Worm (Caenorhabditis elegans) whole organism, early embryonic: Measurements from ENCODE around the gene nhr-257.

Experiments used
- F13C5.2 ChIP-seq: sonication (generic microtip); optimal IDR thresholded peaks from 2 replicates; lab custom pipeline; 2017; ENCODE audit warnings: mild to moderate bottlenecking, missing genetic modification characterization, inconsistent platforms, missing compliant biosample characterization
- aly-1 ChIP-seq: sonication (generic microtip); optimal IDR thresholded peaks from 2 replicates; lab custom pipeline; 2016; ENCODE audit warnings: missing genetic modification characterization, missing compliant biosample characterization
- ama-1 ChIP-seq: fragments of 150-350 bp; optimal IDR thresholded peaks from 2 replicates; lab custom pipeline; 2014
- ceh-13 ChIP-seq: fragments of 200-800 bp; sonication (Bioruptor generic); optimal IDR thresholded peaks from 2 replicates; lab custom pipeline; 2018; ENCODE audit warnings: mild to moderate bottlenecking, missing genetic modification characterization, missing compliant biosample characterization
- ets-7 ChIP-seq: sonication (generic microtip); optimal IDR thresholded peaks from 2 replicates; lab custom pipeline; 2016; ENCODE audit warnings: missing genotype, missing genetic modification characterization, missing compliant biosample characterization
- hmg-4 ChIP-seq: fragments of 200-800 bp; sonication (Bioruptor generic); optimal IDR thresholded peaks from 2 replicates; lab custom pipeline; 2018; ENCODE audit warnings: mild to moderate bottlenecking, missing genetic modification characterization, missing compliant biosample characterization
- scrt-1 ChIP-seq: fragments of 200-800 bp; sonication (Bioruptor generic); IDR thresholded peaks from 2 replicates; pipeline ENCODE4 v1.3.6; 2022; ENCODE audit warnings: missing genetic modification characterization, missing compliant biosample characterization
- tbx-11 ChIP-seq: fragments of 200-800 bp; sonication (Bioruptor generic); IDR thresholded peaks from 2 replicates; pipeline ENCODE4 v1.3.6; 2022; ENCODE audit warnings: missing genetic modification characterization, missing compliant biosample characterization
- tra-4 ChIP-seq: sonication (generic microtip); optimal IDR thresholded peaks from 2 replicates; lab custom pipeline; 2017; ENCODE audit warnings: missing genetic modification characterization, missing compliant biosample characterization

- TF ChIP-seq tbx-11 (GFP tag; lab: Robert Waterston, UW) (no peak), ama-1 (lab: Kevin White, UChicago) (no peak), ceh-13 (GFP tag; lab: Kevin White, UChicago) (no peak), hmg-4 (GFP tag; lab: Kevin White, UChicago) (no peak), aly-1 (no peak), F13C5.2 (no peak), scrt-1 (GFP tag; lab: Robert Waterston, UW) (no peak), ets-7 (tag; lab: Kevin White, UChicago) (no peak), tra-4 (tag; lab: Kevin White, UChicago) (no peak)
Observed at ce11 chrII:3808643-3809042, 44.1 kb upstream of the nhr-257 start.
